Fruit fly (Drosophila melanogaster) whole organism, embryonic: ENCODE measurements around the gene CG3434.

Experiments
- Adf1 ChIP-seq: fragments of 200-800 bp; sonication (Bioruptor generic); IDR thresholded peaks from 2 replicates; pipeline ENCODE4 v1.3.6; 2022; ENCODE audit warnings: missing biosample characterization, missing genetic modification characterization
- Atf6 ChIP-seq: fragments of 200-800 bp; sonication (Bioruptor generic); IDR thresholded peaks from 2 replicates; pipeline ENCODE4 v1.3.6; 2022; ENCODE audit warnings: missing biosample characterization, missing genetic modification characterization
- Bdp1 ChIP-seq: fragments of 200-800 bp; sonication (Bioruptor generic); optimal IDR thresholded peaks from 3 replicates; lab custom pipeline; 2016; ENCODE audit warnings: missing biosample characterization, missing genetic modification characterization
- Bgb ChIP-seq: fragments of 200-800 bp; sonication (Bioruptor generic); IDR thresholded peaks from 2 replicates; pipeline ENCODE4 v1.3.6; 2022; ENCODE audit warnings: missing biosample characterization, missing genetic modification characterization; ENCODE audit not compliant: partially characterized antibody
- Bteb2 ChIP-seq: fragments of 200-800 bp; sonication (Bioruptor generic); optimal IDR thresholded peaks from 2 replicates; lab custom pipeline; 2016; ENCODE audit warnings: missing biosample characterization, missing genetic modification characterization
- CG12155 ChIP-seq: fragments of 200-800 bp; sonication (Bioruptor generic); optimal IDR thresholded peaks from 3 replicates; lab custom pipeline; 2016; ENCODE audit warnings: missing biosample characterization, missing genetic modification characterization
- CG1233 ChIP-seq: fragments of 200-800 bp; sonication (Bioruptor generic); optimal IDR thresholded peaks from 4 replicates; lab custom pipeline; 2018; ENCODE audit warnings: missing biosample characterization, mild to moderate bottlenecking, missing genetic modification characterization
- CG13123 ChIP-seq: fragments of 200-800 bp; sonication (Bioruptor generic); optimal IDR thresholded peaks from 2 replicates; lab custom pipeline; 2016; ENCODE audit warnings: missing biosample characterization, missing genetic modification characterization
- CG14667 ChIP-seq: fragments of 200-800 bp; sonication (Bioruptor generic); IDR thresholded peaks from 2 replicates; pipeline ENCODE4 v1.3.6; 2022; ENCODE audit warnings: missing biosample characterization, missing genetic modification characterization
- CG15269 ChIP-seq: fragments of 200-800 bp; sonication (Bioruptor generic); optimal IDR thresholded peaks from 2 replicates; lab custom pipeline; 2018; ENCODE audit warnings: missing biosample characterization, mild to moderate bottlenecking, missing genetic modification characterization, moderate library complexity
- CG17568 ChIP-seq: fragments of 200-800 bp; sonication (Bioruptor generic); optimal IDR thresholded peaks from 2 replicates; lab custom pipeline; 2018; ENCODE audit warnings: missing biosample characterization, mild to moderate bottlenecking, missing genetic modification characterization, moderate library complexity
- CG1792 ChIP-seq: fragments of 200-800 bp; sonication (Bioruptor generic); optimal IDR thresholded peaks from 2 replicates; lab custom pipeline; 2016; ENCODE audit warnings: missing biosample characterization, missing genetic modification characterization
- CG30020 ChIP-seq: fragments of 200-800 bp; optimal IDR thresholded peaks from 2 replicates; lab custom pipeline; 2019; ENCODE audit warnings: missing biosample characterization, mild to moderate bottlenecking, missing genetic modification characterization, moderate library complexity
- CG31441 ChIP-seq: fragments of 200-800 bp; sonication (Bioruptor generic); IDR thresholded peaks from 2 replicates; pipeline ENCODE4 v1.3.6; 2022; ENCODE audit warnings: missing biosample characterization, missing genetic modification characterization
- CG42726 ChIP-seq: fragments of 200-800 bp; sonication (Bioruptor generic); IDR thresholded peaks from 2 replicates; pipeline ENCODE4 v1.3.6; 2022; ENCODE audit warnings: missing biosample characterization, missing genetic modification characterization; ENCODE audit not compliant: partially characterized antibody
- CG6765 ChIP-seq: fragments of 200-800 bp; sonication (Bioruptor generic); optimal IDR thresholded peaks from 3 replicates; lab custom pipeline; 2017; ENCODE audit warnings: missing biosample characterization, mild to moderate bottlenecking, missing genetic modification characterization
- CG8290 ChIP-seq, 3 experiments: fragments of 200-800 bp; sonication (Bioruptor generic); optimal IDR thresholded peaks; 2 replicates each; lab custom pipeline; 2016 to 2019; ENCODE audit warnings: missing biosample characterization in 3 of 3, missing genetic modification characterization in 3 of 3, mild to moderate bottlenecking in 2 of 3, moderate library complexity in 1 of 3
- Dad ChIP-seq: fragments of 200-800 bp; sonication (Bioruptor generic); optimal IDR thresholded peaks from 3 replicates; lab custom pipeline; 2016; ENCODE audit warnings: missing biosample characterization, missing genetic modification characterization
- Deaf1 ChIP-seq: fragments of 200-800 bp; optimal IDR thresholded peaks from 3 replicates; lab custom pipeline; 2019; ENCODE audit warnings: missing biosample characterization, mild to moderate bottlenecking, missing genetic modification characterization, moderate library complexity
- GATAe ChIP-seq: fragments of 200-800 bp; sonication (Bioruptor generic); conservative IDR thresholded peaks from 2 replicates; pipeline ENCODE4 v1.3.6; 2022; ENCODE audit warnings: missing biosample characterization, missing genetic modification characterization
- HLH4C ChIP-seq: fragments of 200-800 bp; sonication (Bioruptor generic); IDR thresholded peaks from 3 replicates; pipeline ENCODE4 v1.3.6; 2022; ENCODE audit warnings: missing biosample characterization, missing genetic modification characterization; ENCODE audit not compliant: partially characterized antibody
- HmgZ ChIP-seq: fragments of 200-800 bp; sonication (Bioruptor generic); optimal IDR thresholded peaks from 2 replicates; lab custom pipeline; 2018; ENCODE audit warnings: missing biosample characterization, mild to moderate bottlenecking, missing genetic modification characterization
- Hsf ChIP-seq: fragments of 200-800 bp; sonication (Bioruptor generic); optimal IDR thresholded peaks from 3 replicates; lab custom pipeline; 2016; ENCODE audit warnings: missing biosample characterization, missing genetic modification characterization
- Oaz ChIP-seq: fragments of 200-800 bp; sonication (Bioruptor generic); IDR thresholded peaks from 2 replicates; pipeline ENCODE4 v1.3.6; 2022; ENCODE audit warnings: missing biosample characterization, missing genetic modification characterization
- btn ChIP-seq: fragments of 200-800 bp; sonication (Bioruptor generic); optimal IDR thresholded peaks from 2 replicates; lab custom pipeline; 2016; ENCODE audit warnings: missing biosample characterization, missing genetic modification characterization
- cas ChIP-seq: fragments of 200-800 bp; sonication (Bioruptor generic); IDR thresholded peaks from 2 replicates; pipeline ENCODE4 v1.3.6; 2022; ENCODE audit warnings: missing biosample characterization, missing genetic modification characterization
- chif ChIP-seq, 2 experiments: fragments of 200-800 bp; sonication (Bioruptor generic); optimal IDR thresholded peaks; 3 replicates each; lab custom pipeline; 2016; ENCODE audit warnings: missing biosample characterization in 2 of 2, missing genetic modification characterization in 2 of 2
- crp ChIP-seq, 2 experiments: fragments of 200-800 bp; sonication (Bioruptor generic); optimal IDR thresholded peaks; 2 replicates in 1 of 2; 3 replicates in 1 of 2; lab custom pipeline; 2017; ENCODE audit warnings: missing biosample characterization in 2 of 2, missing genetic modification characterization in 2 of 2, mild to moderate bottlenecking in 1 of 2, moderate library complexity in 1 of 2
- exex ChIP-seq: fragments of 200-800 bp; sonication (Bioruptor generic); optimal IDR thresholded peaks from 4 replicates; lab custom pipeline; 2018; ENCODE audit warnings: missing biosample characterization, mild to moderate bottlenecking, missing genetic modification characterization, moderate library complexity
- fd96Cb ChIP-seq: fragments of 200-800 bp; sonication (Bioruptor generic); optimal IDR thresholded peaks from 2 replicates; lab custom pipeline; 2018; ENCODE audit warnings: missing biosample characterization, mild to moderate bottlenecking, missing genetic modification characterization, moderate library complexity
- gcm2 ChIP-seq: fragments of 200-800 bp; sonication (Bioruptor generic); optimal IDR thresholded peaks from 2 replicates; lab custom pipeline; 2016; ENCODE audit warnings: missing biosample characterization, missing genetic modification characterization
- hbn ChIP-seq: fragments of 200-800 bp; sonication (Bioruptor generic); IDR thresholded peaks from 2 replicates; pipeline ENCODE4 v1.3.6; 2022; ENCODE audit warnings: missing biosample characterization, missing genetic modification characterization; ENCODE audit not compliant: partially characterized antibody
- hkb ChIP-seq, 2 experiments: fragments of 200-800 bp in 1 of 2; fragments of >200 bp in 1 of 2; sonication (Bioruptor generic) in 1 of 2; IDR thresholded peaks in 1 of 2; optimal IDR thresholded peaks in 1 of 2; 2 replicates each; pipeline versions ENCODE4 v1.3.6 to Lab custom; 2017 to 2022; ENCODE audit warnings: missing biosample characterization in 1 of 2, missing genetic modification characterization in 1 of 2
- kah ChIP-seq: fragments of 200-800 bp; sonication (Bioruptor generic); optimal IDR thresholded peaks from 2 replicates; lab custom pipeline; 2018; ENCODE audit warnings: missing biosample characterization, mild to moderate bottlenecking, missing genetic modification characterization
- knrl ChIP-seq: fragments of 200-800 bp; sonication (Bioruptor generic); IDR thresholded peaks from 3 replicates; pipeline ENCODE4 v1.3.6; 2022; ENCODE audit warnings: missing biosample characterization, missing genetic modification characterization; ENCODE audit not compliant: partially characterized antibody
- org-1 ChIP-seq: fragments of 200-800 bp; sonication (Bioruptor generic); optimal IDR thresholded peaks from 2 replicates; lab custom pipeline; 2017; ENCODE audit warnings: missing biosample characterization, missing genetic modification characterization
- otp ChIP-seq: fragments of 200-800 bp; sonication (Bioruptor generic); IDR thresholded peaks from 3 replicates; pipeline ENCODE4, ENCODE4 v1.3.6; 2022; ENCODE audit warnings: missing biosample characterization, missing genetic modification characterization
- pan ChIP-seq, 4 experiments: fragments of >200 bp in 3 of 4; fragments of 200-800 bp in 1 of 4; sonication (Bioruptor generic) in 1 of 4; optimal IDR thresholded peaks in 3 of 4; IDR thresholded peaks in 1 of 4; 2 replicates each; pipeline versions ENCODE4 v1.3.6 to Lab custom; 2017 to 2022; ENCODE audit warnings: missing biosample characterization in 2 of 4, missing genetic modification characterization in 2 of 4, mixed read lengths in 1 of 4
- pnt ChIP-seq: fragments of 200-800 bp; sonication (Bioruptor generic); optimal IDR thresholded peaks from 3 replicates; lab custom pipeline; 2016; ENCODE audit warnings: missing biosample characterization, missing genetic modification characterization
- pum ChIP-seq: fragments of 200-800 bp; sonication (Bioruptor generic); optimal IDR thresholded peaks from 2 replicates; lab custom pipeline; 2016; ENCODE audit warnings: missing biosample characterization, missing genetic modification characterization
- seq ChIP-seq: fragments of 200-800 bp; sonication (Bioruptor generic); IDR thresholded peaks from 2 replicates; pipeline ENCODE4 v1.3.6; 2022; ENCODE audit warnings: missing biosample characterization, missing genetic modification characterization
- tio ChIP-seq: fragments of 200-800 bp; sonication (Bioruptor generic); optimal IDR thresholded peaks from 2 replicates; lab custom pipeline; 2017; ENCODE audit warnings: missing biosample characterization, missing genetic modification characterization, inconsistent platforms
- tna ChIP-seq: fragments of 200-800 bp; sonication (Bioruptor generic); IDR thresholded peaks from 2 replicates; pipeline ENCODE4 v1.3.6; 2022; ENCODE audit warnings: missing biosample characterization, missing genetic modification characterization; ENCODE audit not compliant: partially characterized antibody
- z ChIP-seq: fragments of 200-800 bp; sonication (Bioruptor generic); IDR thresholded peaks from 3 replicates; pipeline ENCODE4 v1.3.6; 2022; ENCODE audit warnings: missing biosample characterization, missing genetic modification characterization

CG3434 gene

DNA sequence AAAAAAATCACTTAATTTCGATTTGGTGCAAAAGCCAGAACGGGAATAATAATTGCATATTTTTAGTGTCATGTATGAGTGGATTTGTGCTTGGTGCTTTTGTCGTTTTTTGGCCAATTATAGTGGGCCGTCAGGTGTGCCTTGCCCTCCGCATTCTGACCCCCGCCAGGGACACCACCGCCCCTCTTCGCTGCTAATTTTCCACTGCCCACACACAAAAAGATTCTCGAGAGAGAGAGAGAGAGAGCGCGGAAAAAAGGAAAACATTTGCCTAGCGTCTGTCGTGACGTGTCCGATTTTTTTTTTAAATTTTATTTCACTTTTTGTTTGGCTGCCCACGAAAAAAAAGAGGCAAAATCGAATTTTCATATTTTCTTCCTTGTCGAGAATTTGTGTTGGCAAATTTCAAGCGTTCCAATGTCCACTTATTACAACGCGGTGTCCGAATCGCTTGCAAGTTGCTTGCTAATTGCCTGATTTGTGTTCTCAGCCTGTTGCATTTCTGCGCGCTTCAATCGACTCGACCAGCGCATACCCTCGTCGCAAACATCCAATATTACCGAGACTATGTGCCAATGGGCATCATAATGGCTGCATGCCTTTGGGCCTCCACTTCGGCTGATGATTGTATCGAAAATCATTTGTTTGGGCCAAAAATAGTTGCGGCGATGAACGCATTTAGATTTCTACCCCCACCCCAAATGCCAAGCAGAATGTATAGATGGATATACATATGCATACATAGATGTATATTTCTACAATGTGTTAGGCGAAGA lies 28.6 kb downstream of the CG3434 start (continued):
- TF ChIP-seq exex (tag; lab: Kevin White, UChicago) (no peak), CG42726 (GFP tag; lab: Robert Waterston, UW) (0 out of 2 replicates have a peak, but pooled peaks have one; percentile 21)
- TF ChIP-seq, all 482 proteins: peak for 17

DNA sequence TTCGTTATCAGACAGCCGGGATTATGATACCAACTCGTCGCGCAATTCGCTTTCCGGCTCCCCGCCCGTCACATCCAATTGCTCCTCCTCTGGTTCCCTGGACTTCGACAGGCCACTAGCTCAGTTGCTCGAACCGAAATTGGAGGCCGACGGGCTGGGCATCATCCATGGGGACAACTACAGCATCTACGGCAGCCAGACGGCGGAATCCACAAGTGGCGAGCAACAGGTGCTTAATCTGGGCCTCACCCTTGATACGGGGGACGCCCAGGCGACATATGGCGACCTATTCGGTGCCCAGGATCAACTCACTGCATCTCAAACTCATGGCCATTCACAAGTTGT lies 30.0 kb downstream of the CG3434 start:
- TF ChIP-seq CG8290 (GFP tag; optimal IDR thresholded peaks at IDR 0.05; lab: Kevin White, UChicago): no peak
- no peak for TF ChIP-seq CG8290 (tag; optimal IDR thresholded peaks at IDR 0.05; lab: Kevin White, UChicago)
- 0 out of 2 replicates have a peak, but pooled peaks have one; percentile 5 for TF ChIP-seq tna (GFP tag; lab: Robert Waterston, UW)
- TF ChIP-seq Hsf: no peak
- TF ChIP-seq Deaf1: no peak
- TF ChIP-seq CG1792 (GFP tag; lab: Kevin White, UChicago): no peak
- TF ChIP-seq HLH4C (GFP tag; lab: Robert Waterston, UW): 0 out of 3 replicates have a peak, but pooled peaks have one; percentile 48
- no peak for TF ChIP-seq CG6765
- peak; percentile 14; the same call in 1 of the 2 replicates for TF ChIP-seq GATAe
- TF ChIP-seq Bteb2: no peak
- no peak for TF ChIP-seq CG14667
- TF ChIP-seq CG30020 (tag; lab: Kevin White, UChicago): no peak
- TF ChIP-seq Dad (GFP tag; lab: Kevin White, UChicago): no peak
- no peak for TF ChIP-seq pum (GFP tag; lab: Kevin White, UChicago)
- TF ChIP-seq z (GFP tag; lab: Robert Waterston, UW): no peak
- TF ChIP-seq chif (GFP tag; optimal IDR thresholded peaks at IDR 0.05; lab: Kevin White, UChicago): no peak
- no peak for TF ChIP-seq crp (GFP tag; optimal IDR thresholded peaks at IDR 0.05; lab: Kevin White, UChicago)
- 0 out of 2 replicates have a peak, but pooled peaks have one; percentile 23 for TF ChIP-seq cas (GFP tag; lab: Robert Waterston, UW)
- TF ChIP-seq fd96Cb (tag; lab: Kevin White, UChicago): no peak
- no peak for TF ChIP-seq hkb (optimal IDR thresholded peaks at IDR 0.05; lab: Kevin White, UChicago)
- TF ChIP-seq hkb (GFP tag; IDR thresholded peaks at IDR 0.05; lab: Robert Waterston, UW): no peak; the same call in 1 of the 2 replicates
- no peak for TF ChIP-seq CG15269 (tag; lab: Kevin White, UChicago)
- TF ChIP-seq Adf1: no peak
- no peak for TF ChIP-seq CG17568 (GFP tag; lab: Kevin White, UChicago)
- peak; percentile 70 for TF ChIP-seq kah
- no peak for TF ChIP-seq pan (optimal IDR thresholded peaks at IDR 0.05; lab: Kevin White, UChicago)
- TF ChIP-seq pan (GFP tag; optimal IDR thresholded peaks at IDR 0.05 in 1 of 2, IDR thresholded peaks at IDR 0.05 in 1 of 2): no peak
- no peak for TF ChIP-seq CG12155 (GFP tag; lab: Kevin White, UChicago)
- TF ChIP-seq Bgb: no peak
- no peak for TF ChIP-seq btn (GFP tag; lab: Kevin White, UChicago)
- TF ChIP-seq otp (GFP tag; lab: Robert Waterston, UW): no peak
- no peak for TF ChIP-seq gcm2
- TF ChIP-seq tio (GFP tag; lab: Kevin White, UChicago): no peak
- TF ChIP-seq CG13123 (GFP tag; lab: Kevin White, UChicago): no peak
- peak; percentile 2; the same call in 1 of the 2 replicates for TF ChIP-seq seq
- TF ChIP-seq CG1233 (GFP tag; lab: Kevin White, UChicago): no peak
- 0 out of 2 replicates have a peak, but pooled peaks have one; percentile 16 for TF ChIP-seq Atf6
- no peak for TF ChIP-seq CG31441
- TF ChIP-seq pnt (GFP tag; lab: Kevin White, UChicago): no peak
- TF ChIP-seq hbn: no peak
- TF ChIP-seq org-1 (GFP tag; lab: Kevin White, UChicago): no peak
- no peak for TF ChIP-seq Oaz (GFP tag; lab: Robert Waterston, UW)
- no peak for TF ChIP-seq knrl (GFP tag; lab: Robert Waterston, UW)
- TF ChIP-seq HmgZ (tag; lab: Kevin White, UChicago): no peak
- no peak for TF ChIP-seq Bdp1 (GFP tag; lab: Kevin White, UChicago)
- TF ChIP-seq, all 482 proteins: peak for 7
